Fruit fly (Drosophila melanogaster): ENCODE measurements around the gene Ance.

DNA sequence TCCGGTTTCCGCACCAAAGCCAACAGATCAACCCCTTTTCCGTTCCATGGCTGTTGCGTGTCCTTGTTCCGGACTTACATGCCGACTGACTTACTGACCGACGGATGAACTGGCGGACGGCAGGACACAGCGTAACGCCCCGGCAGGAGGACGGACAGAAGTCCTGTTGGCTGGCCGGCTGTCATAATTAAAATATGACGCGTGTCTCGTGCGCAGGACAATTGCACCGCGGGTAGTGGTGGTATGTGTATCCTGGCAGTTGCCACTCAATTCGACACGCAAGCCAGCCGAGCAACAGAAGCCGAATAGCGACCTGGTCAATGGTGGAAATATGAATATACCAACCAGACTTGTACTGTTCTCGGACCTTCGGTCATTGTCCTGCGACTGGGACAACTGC, 36.0 kb upstream of the Ance start:
- no peak for TF ChIP-seq CG1647 (GFP tag; optimal IDR thresholded peaks at IDR 0.05)
- no peak for TF ChIP-seq Lhr (GFP tag; optimal IDR thresholded peaks at IDR 0.05)
- TF ChIP-seq Doc3 (GFP tag; IDR thresholded peaks at IDR 0.05; ENCODE audit: partially characterized antibody), result no peak
- no peak for TF ChIP-seq CG10267 (tag; optimal IDR thresholded peaks at IDR 0.05)
- no peak for TF ChIP-seq dati (GFP tag; IDR thresholded peaks at IDR 0.05)
- TF ChIP-seq psq (GFP tag; optimal IDR thresholded peaks at IDR 0.05), result no peak
- TF ChIP-seq caup (GFP tag; optimal IDR thresholded peaks at IDR 0.05; ENCODE audit: severe bottlenecking), result no peak
- no peak for TF ChIP-seq CG1832 (GFP tag; optimal IDR thresholded peaks at IDR 0.05)
- TF ChIP-seq HLHmδ (GFP tag; optimal IDR thresholded peaks at IDR 0.05), result no peak
- no peak for TF ChIP-seq CG11696 (GFP tag; IDR thresholded peaks at IDR 0.05)
- TF ChIP-seq zen2 (GFP tag; IDR thresholded peaks at IDR 0.05; ENCODE audit: partially characterized antibody), result no peak
- TF ChIP-seq Nf-YA (GFP tag; IDR thresholded peaks at IDR 0.05), result no peak
- no peak for TF ChIP-seq CG8281 (tag; optimal IDR thresholded peaks at IDR 0.05)
- TF ChIP-seq CG34376 (GFP tag; optimal IDR thresholded peaks at IDR 0.05), result no peak

All from whole organism, embryonic.